Worm (Caenorhabditis elegans) whole organism, late embryonic: ENCODE data around the gene C25G6.3.

Experiments used
- T23F11.4 ChIP-seq: fragments of 200-800 bp; sonication (Bioruptor generic); optimal IDR thresholded peaks from 2 replicates; lab custom pipeline; 2018; ENCODE audit warnings: mild to moderate bottlenecking, missing genetic modification characterization, missing compliant biosample characterization
- ets-4 ChIP-seq: sonication (generic microtip); optimal IDR thresholded peaks from 2 replicates; lab custom pipeline; 2016; ENCODE audit warnings: missing genetic modification characterization, missing compliant biosample characterization
- fkh-10 ChIP-seq: fragments of 150-350 bp; optimal IDR thresholded peaks from 2 replicates; lab custom pipeline; 2014; ENCODE audit warnings: missing biosample characterization, missing genetic modification reagents, missing genetic modification characterization
- lin-11 ChIP-seq: fragments of 200-800 bp; sonication (Bioruptor generic); optimal IDR thresholded peaks from 2 replicates; lab custom pipeline; 2018; ENCODE audit warnings: mild to moderate bottlenecking, missing genetic modification characterization, missing compliant biosample characterization
- nfya-1 ChIP-seq: sonication (generic microtip); optimal IDR thresholded peaks from 2 replicates; lab custom pipeline; 2017; ENCODE audit warnings: missing genetic modification characterization, mild to moderate bottlenecking, missing compliant biosample characterization, antibody characterized with exemption, moderate library complexity
- odd-2 ChIP-seq: sonication (generic microtip); optimal IDR thresholded peaks from 2 replicates; lab custom pipeline; 2017; ENCODE audit warnings: antibody characterized with exemption, mild to moderate bottlenecking, missing genetic modification characterization, missing compliant biosample characterization
- pag-3 ChIP-seq: sonication (generic microtip); optimal IDR thresholded peaks from 2 replicates; lab custom pipeline; 2016; ENCODE audit warnings: missing compliant biosample characterization, missing genetic modification characterization, borderline replicate concordance
- pqm-1 ChIP-seq: sonication (generic microtip); optimal IDR thresholded peaks from 2 replicates; lab custom pipeline; 2016; ENCODE audit warnings: missing genetic modification characterization, missing compliant biosample characterization
- rnt-1 ChIP-seq: sonication (generic microtip); optimal IDR thresholded peaks from 2 replicates; lab custom pipeline; 2016; ENCODE audit warnings: missing genetic modification characterization, missing compliant biosample characterization
- sdc-2 ChIP-seq: sonication (generic microtip); optimal IDR thresholded peaks from 2 replicates; lab custom pipeline; 2016; ENCODE audit warnings: missing genotype, missing genetic modification characterization, missing compliant biosample characterization
- sox-4 ChIP-seq: sonication (generic microtip); optimal IDR thresholded peaks from 2 replicates; lab custom pipeline; 2017; ENCODE audit warnings: mild to moderate bottlenecking, missing genetic modification characterization, inconsistent platforms, missing compliant biosample characterization

ce11 chrX:1222391-1222790 is 16.3 kb downstream of the C25G6.3 start:
- no peak for TF ChIP-seq sox-4 (tag; lab: Kevin White, UChicago)
- TF ChIP-seq pqm-1, result no peak
- TF ChIP-seq ets-4 (tag; lab: Kevin White, UChicago), result no peak
- no peak for TF ChIP-seq rnt-1 (tag; lab: Kevin White, UChicago)
- TF ChIP-seq odd-2 (tag; lab: Kevin White, UChicago), result no peak
- no peak for TF ChIP-seq T23F11.4 (GFP tag; lab: Kevin White, UChicago)
- no peak for TF ChIP-seq nfya-1 (tag; lab: Kevin White, UChicago)
- TF ChIP-seq lin-11 (tag; lab: Kevin White, UChicago), result no peak
- no peak for TF ChIP-seq sdc-2 (tag; lab: Kevin White, UChicago)
- no peak for TF ChIP-seq fkh-10 (GFP tag; lab: Kevin White, UChicago)
- no peak for TF ChIP-seq pag-3
